Fruit fly (Drosophila melanogaster) whole organism, embryonic: Measurements from ENCODE around the gene Arp10.
A peak's percentile ranks its signal among the peaks of the same experiment; 100 is the strongest.

Experiments used
- ATbp ChIP-seq: fragments of 200-800 bp; sonication (Bioruptor generic); optimal IDR thresholded peaks from 2 replicates; lab custom pipeline; 2017; ENCODE audit warnings: missing biosample characterization, mild to moderate bottlenecking, missing genetic modification characterization, missing genetic modification reagents
- Ada2b ChIP-seq: fragments of 200-800 bp; sonication (Bioruptor generic); IDR thresholded peaks from 2 replicates; pipeline ENCODE4 v1.3.6; 2022; ENCODE audit warnings: missing biosample characterization, missing genetic modification characterization
- CG10321 ChIP-seq: fragments of 200-800 bp; sonication (Bioruptor generic); IDR thresholded peaks from 2 replicates; pipeline ENCODE4 v1.3.6; 2022; ENCODE audit warnings: missing biosample characterization, missing genetic modification characterization
- CG13624 ChIP-seq: fragments of 200-800 bp; sonication (Bioruptor generic); optimal IDR thresholded peaks from 2 replicates; lab custom pipeline; 2016; ENCODE audit warnings: missing biosample characterization, missing genetic modification characterization
- CG13894 ChIP-seq: fragments of 200-800 bp; sonication (Bioruptor generic); optimal IDR thresholded peaks from 3 replicates; lab custom pipeline; 2018; ENCODE audit warnings: missing biosample characterization, mild to moderate bottlenecking, missing genetic modification characterization, moderate library complexity
- CG14050 ChIP-seq: fragments of 200-800 bp; sonication (Bioruptor generic); IDR thresholded peaks from 3 replicates; pipeline ENCODE4 v1.3.6; 2022; ENCODE audit warnings: missing biosample characterization, missing genetic modification characterization
- CG15073 ChIP-seq: fragments of 200-800 bp; sonication (Bioruptor generic); optimal IDR thresholded peaks from 2 replicates; lab custom pipeline; 2016; ENCODE audit warnings: missing biosample characterization, missing genetic modification characterization
- CG16815 ChIP-seq: fragments of 200-800 bp; sonication (Bioruptor generic); optimal IDR thresholded peaks from 3 replicates; lab custom pipeline; 2017; ENCODE audit warnings: missing biosample characterization, mild to moderate bottlenecking, missing genetic modification characterization
- CG17385 ChIP-seq: fragments of 200-800 bp; sonication (Bioruptor generic); optimal IDR thresholded peaks from 3 replicates; lab custom pipeline; 2018; ENCODE audit warnings: missing biosample characterization, mild to moderate bottlenecking, missing genetic modification characterization
- CG2678 ChIP-seq: fragments of 200-800 bp; sonication (Bioruptor generic); optimal IDR thresholded peaks from 3 replicates; lab custom pipeline; 2019; ENCODE audit warnings: missing biosample characterization, mild to moderate bottlenecking, missing genetic modification characterization, moderate library complexity
- CG3847 ChIP-seq: fragments of 200-800 bp; sonication (Bioruptor generic); IDR thresholded peaks from 2 replicates; pipeline ENCODE4 v1.3.6; 2022; ENCODE audit warnings: missing biosample characterization, missing genetic modification characterization
- CG4328 ChIP-seq: fragments of 200-800 bp; sonication (Bioruptor generic); optimal IDR thresholded peaks from 3 replicates; lab custom pipeline; 2017; ENCODE audit warnings: missing biosample characterization, missing genetic modification reagents, missing genetic modification characterization
- CG7271 ChIP-seq: fragments of 200-800 bp; sonication (Bioruptor generic); optimal IDR thresholded peaks from 2 replicates; lab custom pipeline; 2018; ENCODE audit warnings: missing biosample characterization, mild to moderate bottlenecking, missing genetic modification characterization, moderate library complexity
- CG8089 ChIP-seq: fragments of 200-800 bp; sonication (Bioruptor generic); optimal IDR thresholded peaks from 3 replicates; lab custom pipeline; 2016; ENCODE audit warnings: missing biosample characterization, missing genetic modification characterization
- CG8290 ChIP-seq, 3 experiments: fragments of 200-800 bp; sonication (Bioruptor generic); optimal IDR thresholded peaks; 2 replicates each; lab custom pipeline; 2016 to 2019; ENCODE audit warnings: missing biosample characterization in 3 of 3, missing genetic modification characterization in 3 of 3, mild to moderate bottlenecking in 2 of 3, moderate library complexity in 1 of 3
- CG8388 ChIP-seq: fragments of 200-800 bp; sonication (Bioruptor generic); optimal IDR thresholded peaks from 2 replicates; lab custom pipeline; 2019; ENCODE audit warnings: missing biosample characterization, mild to moderate bottlenecking, missing genetic modification characterization, moderate library complexity
- CG8924 ChIP-seq: fragments of 200-800 bp; optimal IDR thresholded peaks from 3 replicates; lab custom pipeline; 2019; ENCODE audit warnings: missing biosample characterization, mild to moderate bottlenecking, missing genetic modification characterization, moderate library complexity
- CG9215 ChIP-seq: fragments of 200-800 bp; sonication (Bioruptor generic); IDR thresholded peaks from 2 replicates; pipeline ENCODE4 v1.3.6; 2022; ENCODE audit warnings: missing biosample characterization, missing genetic modification characterization
- CG9609 ChIP-seq: fragments of 200-800 bp; sonication (Bioruptor generic); optimal IDR thresholded peaks from 3 replicates; lab custom pipeline; 2016; ENCODE audit warnings: missing biosample characterization, missing genetic modification characterization
- CoRest ChIP-seq: fragments of 200-800 bp; sonication (Bioruptor generic); optimal IDR thresholded peaks from 3 replicates; lab custom pipeline; 2018; ENCODE audit warnings: missing biosample characterization, mild to moderate bottlenecking, missing genetic modification characterization, moderate library complexity
- D19B ChIP-seq: fragments of 200-800 bp; sonication (Bioruptor generic); optimal IDR thresholded peaks from 2 replicates; lab custom pipeline; 2017; ENCODE audit warnings: missing biosample characterization, mild to moderate bottlenecking, missing genetic modification characterization
- Ets65A ChIP-seq: fragments of 200-800 bp; sonication (Bioruptor generic); peaks from one replicate; lab custom pipeline; 2016; ENCODE audit warnings: missing biosample characterization, missing genetic modification characterization
- Gsc ChIP-seq: fragments of 200-800 bp; sonication (Bioruptor generic); IDR thresholded peaks from 2 replicates; pipeline ENCODE4 v1.3.6; 2022; ENCODE audit warnings: missing biosample characterization, missing genetic modification characterization
- HmgD ChIP-seq: fragments of 200-800 bp; sonication (Bioruptor generic); optimal IDR thresholded peaks from 3 replicates; lab custom pipeline; 2016; ENCODE audit warnings: missing biosample characterization, missing genetic modification characterization
- NFAT ChIP-seq: fragments of 200-800 bp; sonication (Bioruptor generic); IDR thresholded peaks from 2 replicates; pipeline ENCODE4 v1.3.6; 2022; ENCODE audit warnings: missing biosample characterization, missing genetic modification characterization
- Opbp ChIP-seq: fragments of 200-800 bp; sonication (Bioruptor generic); IDR thresholded peaks from 3 replicates; pipeline ENCODE4 v1.3.6; 2022; ENCODE audit warnings: missing biosample characterization, missing genetic modification characterization; ENCODE audit not compliant: partially characterized antibody
- Ptx1 ChIP-seq: fragments of 200-800 bp; sonication (Bioruptor generic); IDR thresholded peaks from 2 replicates; pipeline ENCODE4 v1.3.6; 2022; ENCODE audit warnings: missing biosample characterization, missing genetic modification characterization
- Sin3A ChIP-seq: fragments of >200 bp; optimal IDR thresholded peaks from 2 replicates; lab custom pipeline; 2018
- TFAM ChIP-seq: fragments of 200-800 bp; sonication (Bioruptor generic); optimal IDR thresholded peaks from 2 replicates; lab custom pipeline; 2017; ENCODE audit warnings: missing biosample characterization, missing genetic modification characterization, inconsistent platforms
- Tbp ChIP-seq: fragments of >200 bp; optimal IDR thresholded peaks from 2 replicates; lab custom pipeline; 2018; ENCODE audit warnings: missing biosample characterization, missing genetic modification characterization
- ara ChIP-seq: fragments of 200-800 bp; sonication (Bioruptor generic); IDR thresholded peaks from 2 replicates; pipeline ENCODE4 v1.3.6; 2022; ENCODE audit warnings: missing biosample characterization, missing genetic modification characterization
- cas ChIP-seq: fragments of 200-800 bp; sonication (Bioruptor generic); IDR thresholded peaks from 2 replicates; pipeline ENCODE4 v1.3.6; 2022; ENCODE audit warnings: missing biosample characterization, missing genetic modification characterization
- chm ChIP-seq: fragments of 200-800 bp; sonication (Bioruptor generic); IDR thresholded peaks from 2 replicates; pipeline ENCODE4 v1.3.6; 2022; ENCODE audit warnings: missing biosample characterization, missing genetic modification characterization
- crc ChIP-seq: fragments of 200-800 bp; sonication (Bioruptor generic); optimal IDR thresholded peaks from 2 replicates; lab custom pipeline; 2016; ENCODE audit warnings: missing biosample characterization, missing genetic modification characterization
- croc ChIP-seq: fragments of 200-800 bp; sonication (Bioruptor generic); conservative IDR thresholded peaks from 3 replicates; pipeline ENCODE4 v1.3.6; 2022; ENCODE audit warnings: missing biosample characterization, missing genetic modification characterization
- dpn ChIP-seq, 2 experiments: fragments of 200-800 bp; sonication (Bioruptor generic); optimal IDR thresholded peaks; 3 replicates each; lab custom pipeline; 2016; ENCODE audit warnings: missing biosample characterization in 2 of 2, missing genetic modification characterization in 2 of 2
- ems ChIP-seq: fragments of 200-800 bp; sonication (Bioruptor generic); optimal IDR thresholded peaks from 3 replicates; lab custom pipeline; 2016; ENCODE audit warnings: missing biosample characterization, missing genetic modification characterization
- eve ChIP-seq, 2 experiments: fragments of >200 bp; optimal IDR thresholded peaks; 2 replicates each; lab custom pipeline; 2017; ENCODE audit warnings: missing biosample characterization in 2 of 2, missing genetic modification characterization in 2 of 2
- gsb ChIP-seq: fragments of 200-800 bp; sonication (Bioruptor generic); IDR thresholded peaks from 2 replicates; pipeline ENCODE4 v1.3.6; 2022; ENCODE audit warnings: missing biosample characterization, missing genetic modification characterization
- gsb-n ChIP-seq: fragments of 200-800 bp; sonication (Bioruptor generic); optimal IDR thresholded peaks from 3 replicates; lab custom pipeline; 2018; ENCODE audit warnings: missing biosample characterization, mild to moderate bottlenecking, missing genetic modification characterization
- jigr1 ChIP-seq: fragments of 200-800 bp; sonication (Bioruptor generic); IDR thresholded peaks from 3 replicates; pipeline ENCODE4 v1.3.6; 2022; ENCODE audit warnings: missing biosample characterization, missing genetic modification characterization
- maf-S ChIP-seq: fragments of 200-800 bp; sonication (Bioruptor generic); optimal IDR thresholded peaks from 2 replicates; lab custom pipeline; 2016; ENCODE audit warnings: missing biosample characterization, missing genetic modification characterization
- nerfin-1 ChIP-seq: fragments of 200-800 bp; sonication (Bioruptor generic); optimal IDR thresholded peaks from 3 replicates; lab custom pipeline; 2019; ENCODE audit warnings: missing biosample characterization, mild to moderate bottlenecking, missing genetic modification characterization, moderate library complexity
- odd ChIP-seq: fragments of 200-800 bp; sonication (Bioruptor generic); optimal IDR thresholded peaks from 2 replicates; lab custom pipeline; 2017; ENCODE audit warnings: missing biosample characterization, mild to moderate bottlenecking, missing genetic modification characterization
- otp ChIP-seq: fragments of 200-800 bp; sonication (Bioruptor generic); IDR thresholded peaks from 3 replicates; pipeline ENCODE4, ENCODE4 v1.3.6; 2022; ENCODE audit warnings: missing biosample characterization, missing genetic modification characterization
- pfk ChIP-seq: fragments of 200-800 bp; sonication (Bioruptor generic); optimal IDR thresholded peaks from 2 replicates; lab custom pipeline; 2018; ENCODE audit warnings: missing biosample characterization, mild to moderate bottlenecking, missing genetic modification characterization, moderate library complexity
- pros ChIP-seq: fragments of 200-800 bp; sonication (Bioruptor generic); optimal IDR thresholded peaks from 3 replicates; lab custom pipeline; 2019; ENCODE audit warnings: missing biosample characterization, mild to moderate bottlenecking, missing genetic modification characterization, moderate library complexity
- ro ChIP-seq: fragments of 200-800 bp; sonication (Bioruptor generic); IDR thresholded peaks from 2 replicates; pipeline ENCODE4 v1.3.6; 2022; ENCODE audit warnings: missing biosample characterization, missing genetic modification characterization
- twi ChIP-seq: fragments of 200-800 bp; optimal IDR thresholded peaks from 2 replicates; lab custom pipeline; 2019; ENCODE audit warnings: missing biosample characterization, mild to moderate bottlenecking, missing genetic modification characterization, moderate library complexity
- unpg ChIP-seq: fragments of 200-800 bp; sonication (Bioruptor generic); optimal IDR thresholded peaks from 3 replicates; lab custom pipeline; 2018; ENCODE audit warnings: missing biosample characterization, mild to moderate bottlenecking, missing genetic modification characterization, moderate library complexity

The Arp10 gene

dm6 chrX:19692951-19693698 lies 47.1 kb upstream of the Arp10 start, which contains the start of gene Mer (continued):
- peak; percentile 65 for TF ChIP-seq gsb-n
- TF ChIP-seq CG16815 (GFP tag; lab: Kevin White, UChicago), result peak; percentile 66
- peak; percentile 73 for TF ChIP-seq ATbp (GFP tag; lab: Kevin White, UChicago)
- peak; percentile 86 for TF ChIP-seq CG9609
- no peak for TF ChIP-seq CG7271 (tag; lab: Kevin White, UChicago)
- no peak for TF ChIP-seq CG15073 (GFP tag; lab: Kevin White, UChicago)
- peak; percentile 65 for TF ChIP-seq croc
- TF ChIP-seq chm, result peak; percentile 84
- TF ChIP-seq gsb (GFP tag; lab: Robert Waterston, UW), result peak; percentile 71
- TF ChIP-seq odd (GFP tag; lab: Kevin White, UChicago), result peak; percentile 71
- TF ChIP-seq Ets65A, result peak; percentile 97
- TF ChIP-seq twi (tag; lab: Kevin White, UChicago), result peak; percentile 62
- TF ChIP-seq D19B (GFP tag; lab: Kevin White, UChicago), result peak; percentile 77
- TF ChIP-seq nerfin-1, result peak; percentile 73
- TF ChIP-seq NFAT, result peak; percentile 48
- peak; percentile 75 for TF ChIP-seq CG3847 (GFP tag; lab: Robert Waterston, UW)
- peak; percentile 82 for TF ChIP-seq crc (GFP tag; lab: Kevin White, UChicago)
- peak; percentile 76; the same call in 2 of the 3 replicates for TF ChIP-seq otp
- TF ChIP-seq Tbp (GFP tag; lab: Kevin White, UChicago), result no peak
- peak; percentile 81 for TF ChIP-seq CoRest
- peak; percentile 85 for TF ChIP-seq CG8290 (GFP tag; optimal IDR thresholded peaks at IDR 0.05; lab: Kevin White, UChicago)
- peak; percentile 49 to 97 for TF ChIP-seq CG8290 (tag; optimal IDR thresholded peaks at IDR 0.05; lab: Kevin White, UChicago)
- peak; percentile 78 for TF ChIP-seq ara
- no peak for TF ChIP-seq ro
- TF ChIP-seq CG9215 (GFP tag; lab: Robert Waterston, UW), result peak; percentile 66
- peak; percentile 81 for TF ChIP-seq Ptx1 (GFP tag; lab: Robert Waterston, UW)
- peak; percentile 90 for TF ChIP-seq unpg
- no peak for TF ChIP-seq eve (GFP tag; optimal IDR thresholded peaks at IDR 0.05; lab: Kevin White, UChicago)
- TF ChIP-seq CG13624 (GFP tag; lab: Kevin White, UChicago), result peak; percentile 88
- peak; percentile 81 for TF ChIP-seq maf-S (GFP tag; lab: Kevin White, UChicago)
- no peak for TF ChIP-seq Opbp (GFP tag; lab: Robert Waterston, UW)
- TF ChIP-seq TFAM (GFP tag; lab: Kevin White, UChicago), result peak; percentile 11
- TF ChIP-seq jigr1 (GFP tag; lab: Robert Waterston, UW), result 0 out of 3 replicates have a peak, but pooled peaks have one; percentile 37
- TF ChIP-seq pfk (GFP tag; lab: Kevin White, UChicago), result peak; percentile 3
- peak; percentile 82 for TF ChIP-seq HmgD
- peak; percentile 84 for TF ChIP-seq CG13894 (tag; lab: Kevin White, UChicago)
- TF ChIP-seq CG8924 (tag; lab: Kevin White, UChicago), result peak; percentile 81
- peak; percentile 74 for TF ChIP-seq CG4328
- peak; percentile 77 for TF ChIP-seq CG17385
- TF ChIP-seq ems (GFP tag; lab: Kevin White, UChicago), result peak; percentile 60
- TF ChIP-seq Gsc (GFP tag; lab: Robert Waterston, UW), result peak; percentile 41; the same call in 1 of the 2 replicates
- TF ChIP-seq CG10321 (GFP tag; lab: Robert Waterston, UW), result peak; percentile 30; the same call in 1 of the 2 replicates
- peak; percentile 82 for TF ChIP-seq cas
- TF ChIP-seq Sin3A (lab: Kevin White, UChicago), result peak; percentile 12
- TF ChIP-seq Ada2b (GFP tag; lab: Robert Waterston, UW), result peak; percentile 85
- TF ChIP-seq pros (GFP tag; lab: Kevin White, UChicago), result no peak
- TF ChIP-seq dpn (GFP tag; optimal IDR thresholded peaks at IDR 0.05; lab: Kevin White, UChicago), result peak; percentile 86 to 88
- TF ChIP-seq CG2678 (tag; lab: Kevin White, UChicago), result peak; percentile 88
- TF ChIP-seq CG14050 (GFP tag; lab: Robert Waterston, UW), result peak; percentile 80
- TF ChIP-seq CG8388, result peak; percentile 73
- peak; percentile 71 for TF ChIP-seq CG8089 (GFP tag; lab: Kevin White, UChicago)
